Fruit fly (Drosophila melanogaster) whole organism, embryonic: ENCODE data around the gene SMSr.

Experiments used
- C15 ChIP-seq: fragments of 200-800 bp; sonication (Bioruptor generic); IDR thresholded peaks from 3 replicates; pipeline ENCODE4 v1.3.6; 2022; ENCODE audit warnings: missing biosample characterization, missing genetic modification characterization
- CG10209 ChIP-seq: fragments of 200-800 bp; sonication (Bioruptor generic); optimal IDR thresholded peaks from 3 replicates; lab custom pipeline; 2017; ENCODE audit warnings: missing biosample characterization, mild to moderate bottlenecking, missing genetic modification characterization, missing genetic modification reagents
- CG10267 ChIP-seq: fragments of 200-800 bp; sonication (Bioruptor generic); optimal IDR thresholded peaks from 2 replicates; lab custom pipeline; 2018; ENCODE audit warnings: missing biosample characterization, mild to moderate bottlenecking, missing genetic modification characterization, moderate library complexity
- CG10462 ChIP-seq: fragments of 200-800 bp; sonication (Bioruptor generic); optimal IDR thresholded peaks from 2 replicates; lab custom pipeline; 2016; ENCODE audit warnings: missing biosample characterization, missing genetic modification characterization
- CG11695 ChIP-seq: fragments of 200-800 bp; sonication (Bioruptor generic); IDR thresholded peaks from 3 replicates; pipeline ENCODE4 v1.3.6; 2022; ENCODE audit warnings: missing biosample characterization, missing genetic modification characterization
- CG12299 ChIP-seq: fragments of 200-800 bp; sonication (Bioruptor generic); optimal IDR thresholded peaks from 2 replicates; lab custom pipeline; 2018; ENCODE audit warnings: missing biosample characterization, mild to moderate bottlenecking, missing genetic modification characterization
- CG14050 ChIP-seq: fragments of 200-800 bp; sonication (Bioruptor generic); IDR thresholded peaks from 3 replicates; pipeline ENCODE4 v1.3.6; 2022; ENCODE audit warnings: missing biosample characterization, missing genetic modification characterization
- CG14667 ChIP-seq: fragments of 200-800 bp; sonication (Bioruptor generic); IDR thresholded peaks from 2 replicates; pipeline ENCODE4 v1.3.6; 2022; ENCODE audit warnings: missing biosample characterization, missing genetic modification characterization
- CG15269 ChIP-seq: fragments of 200-800 bp; sonication (Bioruptor generic); optimal IDR thresholded peaks from 2 replicates; lab custom pipeline; 2018; ENCODE audit warnings: missing biosample characterization, mild to moderate bottlenecking, missing genetic modification characterization, moderate library complexity
- CG18599 ChIP-seq: fragments of 200-800 bp; sonication (Bioruptor generic); optimal IDR thresholded peaks from 3 replicates; lab custom pipeline; 2017; ENCODE audit warnings: missing biosample characterization, missing genetic modification characterization, mild to moderate bottlenecking, moderate library complexity, missing genetic modification reagents
- CG3065 ChIP-seq: fragments of 200-800 bp; sonication (Bioruptor generic); optimal IDR thresholded peaks from 2 replicates; lab custom pipeline; 2016; ENCODE audit warnings: missing biosample characterization, missing genetic modification characterization
- CG3847 ChIP-seq: fragments of 200-800 bp; sonication (Bioruptor generic); IDR thresholded peaks from 2 replicates; pipeline ENCODE4 v1.3.6; 2022; ENCODE audit warnings: missing biosample characterization, missing genetic modification characterization
- CG4617 ChIP-seq: fragments of 200-800 bp; sonication (Bioruptor generic); optimal IDR thresholded peaks from 3 replicates; lab custom pipeline; 2016; ENCODE audit warnings: missing biosample characterization, missing genetic modification characterization, borderline replicate concordance
- CG4707 ChIP-seq: fragments of 200-800 bp; sonication (Bioruptor generic); optimal IDR thresholded peaks from 2 replicates; lab custom pipeline; 2018; ENCODE audit warnings: missing biosample characterization, mild to moderate bottlenecking, missing genetic modification characterization, moderate library complexity
- CG6175 ChIP-seq: fragments of 200-800 bp; sonication (Bioruptor generic); IDR thresholded peaks from 3 replicates; pipeline ENCODE4 v1.3.6; 2022; ENCODE audit warnings: missing biosample characterization, missing genetic modification characterization
- CG8388 ChIP-seq: fragments of 200-800 bp; sonication (Bioruptor generic); optimal IDR thresholded peaks from 2 replicates; lab custom pipeline; 2019; ENCODE audit warnings: missing biosample characterization, mild to moderate bottlenecking, missing genetic modification characterization, moderate library complexity
- CG9797 ChIP-seq: fragments of 200-800 bp; sonication (Bioruptor generic); optimal IDR thresholded peaks from 3 replicates; lab custom pipeline; 2018; ENCODE audit warnings: missing biosample characterization, mild to moderate bottlenecking, missing genetic modification characterization
- Deaf1 ChIP-seq: fragments of 200-800 bp; optimal IDR thresholded peaks from 3 replicates; lab custom pipeline; 2019; ENCODE audit warnings: missing biosample characterization, mild to moderate bottlenecking, missing genetic modification characterization, moderate library complexity
- Dek ChIP-seq: fragments of 200-800 bp; sonication (Bioruptor generic); optimal IDR thresholded peaks from 3 replicates; lab custom pipeline; 2019; ENCODE audit warnings: missing biosample characterization, mild to moderate bottlenecking, missing genetic modification characterization, moderate library complexity
- Ets97D ChIP-seq: fragments of 200-800 bp; sonication (Bioruptor generic); optimal IDR thresholded peaks from 3 replicates; lab custom pipeline; 2016; ENCODE audit warnings: missing biosample characterization, missing genetic modification characterization
- H2.0 ChIP-seq: fragments of 200-800 bp; sonication (Bioruptor generic); IDR thresholded peaks from 2 replicates; pipeline ENCODE4 v1.3.6; 2022; ENCODE audit warnings: missing biosample characterization, missing genetic modification characterization
- HLHmδ ChIP-seq: fragments of 200-800 bp; sonication (Bioruptor generic); optimal IDR thresholded peaks from 2 replicates; lab custom pipeline; 2018; ENCODE audit warnings: missing biosample characterization, mild to moderate bottlenecking, missing genetic modification characterization, moderate library complexity
- Hr78 ChIP-seq, 2 experiments: fragments of 200-800 bp in 1 of 2; fragments of >200 bp in 1 of 2; sonication (Bioruptor generic) in 1 of 2; optimal IDR thresholded peaks; 2 replicates each; lab custom pipeline; 2017 to 2019; ENCODE audit warnings: missing biosample characterization in 2 of 2, missing genetic modification characterization in 2 of 2, mild to moderate bottlenecking in 1 of 2, moderate library complexity in 1 of 2
- Kr ChIP-seq: fragments of 200-800 bp; sonication (Bioruptor generic); optimal IDR thresholded peaks from 2 replicates; lab custom pipeline; 2017; ENCODE audit warnings: missing biosample characterization, mild to moderate bottlenecking, missing genetic modification characterization
- MESR4 ChIP-seq: fragments of 200-800 bp; sonication (Bioruptor generic); optimal IDR thresholded peaks from 2 replicates; lab custom pipeline; 2018; ENCODE audit warnings: missing biosample characterization, mild to moderate bottlenecking, missing genetic modification characterization, moderate library complexity
- Meics ChIP-seq: fragments of 200-800 bp; sonication (Bioruptor generic); optimal IDR thresholded peaks from 2 replicates; lab custom pipeline; 2017; ENCODE audit warnings: missing biosample characterization, mild to moderate bottlenecking, missing genetic modification characterization
- Mrtf ChIP-seq: fragments of 200-800 bp; sonication (Bioruptor generic); IDR thresholded peaks from 3 replicates; pipeline ENCODE4 v1.3.6; 2022; ENCODE audit warnings: missing biosample characterization, missing genetic modification characterization
- Ssrp ChIP-seq: fragments of 200-800 bp; sonication (Bioruptor generic); optimal IDR thresholded peaks from 2 replicates; lab custom pipeline; 2018; ENCODE audit warnings: missing biosample characterization, mild to moderate bottlenecking, missing genetic modification characterization, moderate library complexity
- al ChIP-seq: fragments of 200-800 bp; sonication (Bioruptor generic); IDR thresholded peaks from 2 replicates; pipeline ENCODE4 v1.3.6; 2022; ENCODE audit warnings: missing biosample characterization, missing genetic modification characterization
- ara ChIP-seq: fragments of 200-800 bp; sonication (Bioruptor generic); IDR thresholded peaks from 2 replicates; pipeline ENCODE4 v1.3.6; 2022; ENCODE audit warnings: missing biosample characterization, missing genetic modification characterization
- ash1 ChIP-seq: fragments of 200-800 bp; sonication (Bioruptor generic); optimal IDR thresholded peaks from 2 replicates; lab custom pipeline; 2018; ENCODE audit warnings: missing biosample characterization, mild to moderate bottlenecking, missing genetic modification characterization
- caup ChIP-seq: fragments of 200-800 bp; sonication (Bioruptor generic); optimal IDR thresholded peaks from 3 replicates; lab custom pipeline; 2017; ENCODE audit warnings: missing biosample characterization, mild to moderate bottlenecking, missing genetic modification characterization, moderate library complexity; ENCODE audit not compliant: severe bottlenecking
- ci ChIP-seq: fragments of 200-800 bp; sonication (Bioruptor generic); IDR thresholded peaks from 3 replicates; pipeline ENCODE4 v1.3.6; 2022; ENCODE audit warnings: missing biosample characterization, missing genetic modification characterization
- fu2 ChIP-seq: fragments of 200-800 bp; sonication (Bioruptor generic); optimal IDR thresholded peaks from 2 replicates; lab custom pipeline; 2016; ENCODE audit warnings: missing biosample characterization, missing genetic modification characterization
- hth ChIP-seq: fragments of >200 bp; optimal IDR thresholded peaks from 2 replicates; lab custom pipeline; 2017; ENCODE audit warnings: inconsistent platforms
- mld ChIP-seq: fragments of 200-800 bp; sonication (Bioruptor generic); IDR thresholded peaks from 3 replicates; pipeline ENCODE4 v1.3.6; 2022; ENCODE audit warnings: missing biosample characterization, missing genetic modification characterization; ENCODE audit not compliant: partially characterized antibody
- nerfin-1 ChIP-seq: fragments of 200-800 bp; sonication (Bioruptor generic); optimal IDR thresholded peaks from 3 replicates; lab custom pipeline; 2019; ENCODE audit warnings: missing biosample characterization, mild to moderate bottlenecking, missing genetic modification characterization, moderate library complexity
- pfk ChIP-seq: fragments of 200-800 bp; sonication (Bioruptor generic); optimal IDR thresholded peaks from 2 replicates; lab custom pipeline; 2018; ENCODE audit warnings: missing biosample characterization, mild to moderate bottlenecking, missing genetic modification characterization, moderate library complexity
- row ChIP-seq: fragments of 200-800 bp; sonication (Bioruptor generic); IDR thresholded peaks from 3 replicates; pipeline ENCODE4 v1.3.6; 2022; ENCODE audit warnings: missing biosample characterization, missing genetic modification characterization
- salm ChIP-seq: fragments of 200-800 bp; sonication (Bioruptor generic); optimal IDR thresholded peaks from 2 replicates; lab custom pipeline; 2018; ENCODE audit warnings: missing biosample characterization, mild to moderate bottlenecking, missing genetic modification characterization
- sd ChIP-seq: fragments of 200-800 bp; sonication (Bioruptor generic); optimal IDR thresholded peaks from 3 replicates; lab custom pipeline; 2018; ENCODE audit warnings: missing biosample characterization, mild to moderate bottlenecking, missing genetic modification characterization, moderate library complexity
- slou ChIP-seq: fragments of 200-800 bp; sonication (Bioruptor generic); optimal IDR thresholded peaks from 3 replicates; lab custom pipeline; 2016; ENCODE audit warnings: missing biosample characterization, missing genetic modification characterization
- sob ChIP-seq: fragments of 200-800 bp; sonication (Bioruptor generic); IDR thresholded peaks from 2 replicates; pipeline ENCODE4 v1.3.6; 2022; ENCODE audit warnings: missing biosample characterization, missing genetic modification characterization
- ssp ChIP-seq: fragments of 200-800 bp; sonication (Bioruptor generic); IDR thresholded peaks from 2 replicates; pipeline ENCODE4 v1.3.6; 2022; ENCODE audit warnings: missing biosample characterization, missing genetic modification characterization
- tap ChIP-seq: fragments of 200-800 bp; optimal IDR thresholded peaks from 3 replicates; lab custom pipeline; 2019; ENCODE audit warnings: missing biosample characterization, mild to moderate bottlenecking, missing genetic modification characterization, moderate library complexity
- tgo ChIP-seq: fragments of 200-800 bp; sonication (Bioruptor generic); IDR thresholded peaks from 3 replicates; pipeline ENCODE4 v1.3.6; 2022; ENCODE audit warnings: missing biosample characterization, missing genetic modification characterization
- tin ChIP-seq: fragments of 200-800 bp; sonication (Bioruptor generic); optimal IDR thresholded peaks from 3 replicates; lab custom pipeline; 2016; ENCODE audit warnings: missing biosample characterization, missing genetic modification characterization
- tna ChIP-seq: fragments of 200-800 bp; sonication (Bioruptor generic); IDR thresholded peaks from 2 replicates; pipeline ENCODE4 v1.3.6; 2022; ENCODE audit warnings: missing biosample characterization, missing genetic modification characterization; ENCODE audit not compliant: partially characterized antibody
- tup ChIP-seq: fragments of 200-800 bp; sonication (Bioruptor generic); optimal IDR thresholded peaks from 2 replicates; lab custom pipeline; 2016; ENCODE audit warnings: missing biosample characterization, mild to moderate bottlenecking, missing genetic modification characterization, moderate library complexity
- twi ChIP-seq: fragments of 200-800 bp; optimal IDR thresholded peaks from 2 replicates; lab custom pipeline; 2019; ENCODE audit warnings: missing biosample characterization, mild to moderate bottlenecking, missing genetic modification characterization, moderate library complexity
- vvl ChIP-seq: fragments of 200-800 bp; sonication (Bioruptor generic); IDR thresholded peaks from 2 replicates; pipeline ENCODE4 v1.3.6; 2022; ENCODE audit warnings: missing biosample characterization, missing genetic modification characterization

The SMSr gene

dm6 chr3L:7381359-7381976 lies at the start of gene SMSr, which contains the start of gene smid (continued):
- TF ChIP-seq CG11695 (GFP tag; lab: Robert Waterston, UW) (no peak), sd (tag; lab: Kevin White, UChicago) (peak; percentile 68), CG15269 (tag; lab: Kevin White, UChicago) (peak; percentile 59), ara (GFP tag; lab: Robert Waterston, UW) (0 out of 2 replicates have a peak, but pooled peaks have one; percentile 44), hth (lab: Kevin White, UChicago) (no peak), vvl (GFP tag; lab: Robert Waterston, UW) (peak; percentile 23; the same call in 1 of the 2 replicates), CG4707 (GFP tag; lab: Kevin White, UChicago) (no peak), row (GFP tag; lab: Robert Waterston, UW) (peak; percentile 92), fu2 (peak; percentile 53), Dek (peak; percentile 48), MESR4 (peak; percentile 56), ssp (peak; percentile 95), tup (GFP tag; lab: Kevin White, UChicago) (peak; percentile 11), H2.0 (GFP tag; lab: Robert Waterston, UW) (peak; percentile 32; the same call in 1 of the 2 replicates), CG10267 (peak; percentile 65), pfk (GFP tag; lab: Kevin White, UChicago) (peak; percentile 26), Kr (GFP tag; lab: Kevin White, UChicago) (no peak), mld (GFP tag; lab: Robert Waterston, UW) (peak; percentile 80), Ssrp (tag; lab: Kevin White, UChicago) (peak; percentile 59), ci (GFP tag; lab: Robert Waterston, UW) (0 out of 3 replicates have a peak, but pooled peaks have one; percentile 26), al (GFP tag; lab: Robert Waterston, UW) (peak; percentile 64), tna (GFP tag; lab: Robert Waterston, UW) (peak; percentile 44), tin (GFP tag; lab: Kevin White, UChicago) (peak; percentile 51), CG4617 (GFP tag; lab: Kevin White, UChicago) (peak; percentile 30), CG14050 (GFP tag; lab: Robert Waterston, UW) (no peak), HLHmδ (GFP tag; lab: Kevin White, UChicago) (peak; percentile 4), tap (tag; lab: Kevin White, UChicago) (no peak), ash1 (GFP tag; lab: Kevin White, UChicago) (no peak), C15 (no peak), twi (peak; percentile 42), CG3847 (peak; percentile 47; the same call in 1 of the 2 replicates), slou (GFP tag; lab: Kevin White, UChicago) (peak; percentile 23), Mrtf (no peak), sob (GFP tag; lab: Robert Waterston, UW) (peak; percentile 52), CG12299 (tag; lab: Kevin White, UChicago) (no peak)

- no peak for TF ChIP-seq CG3065 (GFP tag; lab: Kevin White, UChicago)
- TF ChIP-seq salm, result no peak
- TF ChIP-seq CG6175 (GFP tag; lab: Robert Waterston, UW), result no peak
- peak; percentile 99 for TF ChIP-seq Deaf1 (tag; lab: Kevin White, UChicago)
- TF ChIP-seq CG18599 (GFP tag; lab: Kevin White, UChicago), result peak; percentile 34
- no peak for TF ChIP-seq CG9797
- TF ChIP-seq CG10209 (GFP tag; lab: Kevin White, UChicago), result no peak
- TF ChIP-seq nerfin-1, result peak; percentile 19
- no peak for TF ChIP-seq Ets97D
- TF ChIP-seq Meics, result no peak
- no peak for TF ChIP-seq CG14667 (GFP tag; lab: Robert Waterston, UW)
- TF ChIP-seq tgo (GFP tag; lab: Robert Waterston, UW), result no peak
- TF ChIP-seq CG8388, result no peak
- TF ChIP-seq CG10462 (GFP tag; lab: Kevin White, UChicago), result no peak
- no peak for TF ChIP-seq Hr78 (GFP tag; optimal IDR thresholded peaks at IDR 0.05; lab: Kevin White, UChicago)
- no peak for TF ChIP-seq CG3847
- TF ChIP-seq caup (GFP tag; lab: Kevin White, UChicago), result peak; percentile 23
Observed at dm6 chr3L:7423517-7423916, 42.2 kb upstream of the SMSr start, which contains the start of gene CG42458. Gene CG42458 (plus strand): TSS chr3L:7423827.
